Fruit fly (Drosophila melanogaster): ENCODE data around the gene CG13895.

CG13895 gene

dm6 chr3L:660314-661075, 47.5 kb downstream of the CG13895 start (continued):
- TF ChIP-seq CG32006 (GFP tag; optimal IDR thresholded peaks at IDR 0.05) = peak; percentile 21
- TF ChIP-seq spab (GFP tag; optimal IDR thresholded peaks at IDR 0.05) = peak; percentile 64
- TF ChIP-seq pdm3 (GFP tag; optimal IDR thresholded peaks at IDR 0.05) = peak; percentile 53
- TF ChIP-seq Gug (GFP tag; IDR thresholded peaks at IDR 0.05) = no peak
- TF ChIP-seq CG8119 (GFP tag; IDR thresholded peaks at IDR 0.05) = peak; percentile 30; the same call in 1 of the 3 replicates
- peak; percentile 11 for TF ChIP-seq CG6854 (GFP tag; optimal IDR thresholded peaks at IDR 0.05)
- TF ChIP-seq Hr38 (GFP tag; optimal IDR thresholded peaks at IDR 0.05) = no peak
- TF ChIP-seq Sox14 (GFP tag; optimal IDR thresholded peaks at IDR 0.05) = peak; percentile 65
- peak; percentile 35 for TF ChIP-seq CG7368 (GFP tag; optimal IDR thresholded peaks at IDR 0.05)
- peak; percentile 78 for TF ChIP-seq esn (GFP tag; optimal IDR thresholded peaks at IDR 0.05)
- peak; percentile 65 for TF ChIP-seq Smox (GFP tag; optimal IDR thresholded peaks at IDR 0.05)
- peak; percentile 28 for TF ChIP-seq CG11762 (GFP tag; optimal IDR thresholded peaks at IDR 0.05; ENCODE audit: insufficient read depth)
- TF ChIP-seq CG6163 (GFP tag; IDR thresholded peaks at IDR 0.05) = peak; percentile 81
- peak; percentile 66 for TF ChIP-seq Hr39 (GFP tag; optimal IDR thresholded peaks at IDR 0.05)
- no peak for TF ChIP-seq CG6276 (GFP tag; optimal IDR thresholded peaks at IDR 0.05)
- no peak for TF ChIP-seq Sox15 (GFP tag; optimal IDR thresholded peaks at IDR 0.05)

DNA sequence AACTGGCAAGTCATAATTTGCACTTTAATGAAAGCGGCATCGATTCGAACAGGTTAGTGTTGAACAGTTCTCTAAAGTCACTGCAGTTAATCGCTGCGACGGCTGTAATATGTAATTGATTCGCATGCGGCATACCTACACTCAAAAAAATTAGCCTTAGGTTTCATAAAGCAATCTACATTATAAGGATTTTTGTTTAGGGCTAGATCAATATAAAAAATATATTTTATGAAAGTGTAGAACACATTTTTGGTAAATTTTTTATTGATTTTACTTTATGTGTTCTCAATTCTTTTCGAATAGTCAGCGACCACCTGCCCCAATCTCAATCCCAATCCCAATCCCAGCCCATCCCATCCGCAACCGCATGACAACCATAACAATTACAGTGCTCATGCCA, 49.7 kb downstream of the CG13895 start:
- TF ChIP-seq Gug (GFP tag; IDR thresholded peaks at IDR 0.05) (peak; percentile 24; the same call in 1 of the 2 replicates), CG8632 (GFP tag; optimal IDR thresholded peaks at IDR 0.05) (no peak), pdm3 (GFP tag; optimal IDR thresholded peaks at IDR 0.05) (peak; percentile 12), CG31627 (GFP tag; optimal IDR thresholded peaks at IDR 0.05) (no peak), dsx (GFP tag; optimal IDR thresholded peaks at IDR 0.05; ENCODE audit: poor library complexity, severe bottlenecking) (peak; percentile 0), Eip78C (GFP tag) (peak; percentile 74), CG3919 (GFP tag; optimal IDR thresholded peaks at IDR 0.05) (peak; percentile 24), svp (GFP tag) (peak; percentile 54), CG4318 (GFP tag; optimal IDR thresholded peaks at IDR 0.05) (no peak), Met (GFP tag; optimal IDR thresholded peaks at IDR 0.05) (no peak), CG10669 (GFP tag; optimal IDR thresholded peaks at IDR 0.05) (no peak), Eip93F (GFP tag; optimal IDR thresholded peaks at IDR 0.05) (no peak), topi (GFP tag; optimal IDR thresholded peaks at IDR 0.05) (peak; percentile 3), Hr4 (GFP tag; optimal IDR thresholded peaks at IDR 0.05) (peak; percentile 18), CG32006 (GFP tag; optimal IDR thresholded peaks at IDR 0.05) (peak; percentile 43), net (GFP tag; optimal IDR thresholded peaks at IDR 0.05) (no peak), CG16779 (tag; optimal IDR thresholded peaks at IDR 0.05) (no peak), Blimp-1 (GFP tag; optimal IDR thresholded peaks at IDR 0.05) (no peak), Sox14 (GFP tag; optimal IDR thresholded peaks at IDR 0.05) (peak; percentile 2), CG8119 (GFP tag; IDR thresholded peaks at IDR 0.05) (peak; percentile 32; the same call in 1 of the 3 replicates), CG10631 (GFP tag; optimal IDR thresholded peaks at IDR 0.05) (peak; percentile 14), dac (GFP tag; optimal IDR thresholded peaks at IDR 0.05) (no peak), CG6276 (GFP tag; optimal IDR thresholded peaks at IDR 0.05) (no peak), Sox102F (GFP tag; optimal IDR thresholded peaks at IDR 0.05) (no peak), spab (GFP tag; optimal IDR thresholded peaks at IDR 0.05) (peak; percentile 3), eg (GFP tag; IDR thresholded peaks at IDR 0.05) (peak; percentile 47; the same call in 2 of the 3 replicates), CG11294 (GFP tag; IDR thresholded peaks at IDR 0.05) (peak; percentile 46; the same call in 1 of the 2 replicates), CG15336 (GFP tag; IDR thresholded peaks at IDR 0.05) (peak; percentile 59), salr (GFP tag; optimal IDR thresholded peaks at IDR 0.05) (no peak), fd59A (GFP tag; optimal IDR thresholded peaks at IDR 0.05) (no peak), acj6 (GFP tag; optimal IDR thresholded peaks at IDR 0.05) (no peak), CG6808 (GFP tag; optimal IDR thresholded peaks at IDR 0.05) (peak; percentile 19), CG9139 (GFP tag; optimal IDR thresholded peaks at IDR 0.05) (no peak), Lpt (GFP tag; optimal IDR thresholded peaks at IDR 0.05) (no peak), OdsH (GFP tag; optimal IDR thresholded peaks at IDR 0.05) (peak; percentile 20), cyc (GFP tag; optimal IDR thresholded peaks at IDR 0.05) (no peak), CG6163 (GFP tag; IDR thresholded peaks at IDR 0.05) (peak; percentile 41; the same call in 1 of the 3 replicates), achi (GFP tag; optimal IDR thresholded peaks at IDR 0.05) (peak; percentile 1), lz (GFP tag; optimal IDR thresholded peaks at IDR 0.05) (no peak)
